Fruit fly (Drosophila melanogaster) whole organism, embryonic: ENCODE results near the gene Rbm13.
A peak's percentile ranks its signal among the peaks of the same experiment; 100 is the strongest.

Experiments used
- CG1024 ChIP-seq: fragments of 200-800 bp; sonication (Bioruptor generic); IDR thresholded peaks from 2 replicates; pipeline ENCODE4 v1.3.6; 2022; ENCODE audit warnings: missing biosample characterization, missing genetic modification characterization
- CG10321 ChIP-seq: fragments of 200-800 bp; sonication (Bioruptor generic); IDR thresholded peaks from 2 replicates; pipeline ENCODE4 v1.3.6; 2022; ENCODE audit warnings: missing biosample characterization, missing genetic modification characterization
- CG10366 ChIP-seq: fragments of 200-800 bp; sonication (Bioruptor generic); IDR thresholded peaks from 2 replicates; pipeline ENCODE4 v1.3.6; 2022; ENCODE audit warnings: missing biosample characterization, missing genetic modification characterization
- CG10654 ChIP-seq: fragments of 200-800 bp; sonication (Bioruptor generic); optimal IDR thresholded peaks from 2 replicates; lab custom pipeline; 2016; ENCODE audit warnings: missing biosample characterization, missing genetic modification characterization
- CG11723 ChIP-seq: fragments of 200-800 bp; sonication (Bioruptor generic); optimal IDR thresholded peaks from 2 replicates; lab custom pipeline; 2017; ENCODE audit warnings: missing biosample characterization, mild to moderate bottlenecking, missing genetic modification characterization
- CG14667 ChIP-seq: fragments of 200-800 bp; sonication (Bioruptor generic); IDR thresholded peaks from 2 replicates; pipeline ENCODE4 v1.3.6; 2022; ENCODE audit warnings: missing biosample characterization, missing genetic modification characterization
- CG15269 ChIP-seq: fragments of 200-800 bp; sonication (Bioruptor generic); optimal IDR thresholded peaks from 2 replicates; lab custom pipeline; 2018; ENCODE audit warnings: missing biosample characterization, mild to moderate bottlenecking, missing genetic modification characterization, moderate library complexity
- CG1529 ChIP-seq: fragments of 200-800 bp; sonication (Bioruptor generic); optimal IDR thresholded peaks from 3 replicates; lab custom pipeline; 2018; ENCODE audit warnings: missing biosample characterization, missing genetic modification characterization
- CG17328 ChIP-seq: fragments of 200-800 bp; sonication (Bioruptor generic); IDR thresholded peaks from 2 replicates; pipeline ENCODE4 v1.3.6; 2022; ENCODE audit warnings: missing biosample characterization, missing genetic modification characterization
- CG17385 ChIP-seq: fragments of 200-800 bp; sonication (Bioruptor generic); optimal IDR thresholded peaks from 3 replicates; lab custom pipeline; 2018; ENCODE audit warnings: missing biosample characterization, mild to moderate bottlenecking, missing genetic modification characterization
- CG17612 ChIP-seq: fragments of 200-800 bp; sonication (Bioruptor generic); IDR thresholded peaks from 2 replicates; pipeline ENCODE4 v1.3.6; 2022; ENCODE audit warnings: missing biosample characterization, missing genetic modification characterization
- CG30403 ChIP-seq: fragments of 200-800 bp; sonication (Bioruptor generic); optimal IDR thresholded peaks from 3 replicates; lab custom pipeline; 2016; ENCODE audit warnings: missing biosample characterization, missing genetic modification characterization
- CG31224 ChIP-seq: fragments of 200-800 bp; sonication (Bioruptor generic); IDR thresholded peaks from 2 replicates; pipeline ENCODE4 v1.3.6; 2022; ENCODE audit warnings: missing biosample characterization, missing genetic modification characterization
- CG32767 ChIP-seq: fragments of 200-800 bp; sonication (Bioruptor generic); IDR thresholded peaks from 2 replicates; pipeline ENCODE4 v1.3.6; 2022; ENCODE audit warnings: missing biosample characterization, missing genetic modification characterization
- CG33557 ChIP-seq: fragments of 200-800 bp; sonication (Bioruptor generic); optimal IDR thresholded peaks from 2 replicates; lab custom pipeline; 2019; ENCODE audit warnings: missing biosample characterization, mild to moderate bottlenecking, missing genetic modification characterization, moderate library complexity
- CG4404 ChIP-seq: fragments of 200-800 bp; sonication (Bioruptor generic); IDR thresholded peaks from 2 replicates; pipeline ENCODE4 v1.3.6; 2022; ENCODE audit warnings: missing biosample characterization, missing genetic modification characterization
- CG4707 ChIP-seq: fragments of 200-800 bp; sonication (Bioruptor generic); optimal IDR thresholded peaks from 2 replicates; lab custom pipeline; 2018; ENCODE audit warnings: missing biosample characterization, mild to moderate bottlenecking, missing genetic modification characterization, moderate library complexity
- CG6854 ChIP-seq: fragments of 200-800 bp; sonication (Bioruptor generic); optimal IDR thresholded peaks from 3 replicates; lab custom pipeline; 2017; ENCODE audit warnings: missing biosample characterization, mild to moderate bottlenecking, missing genetic modification characterization
- CG7271 ChIP-seq: fragments of 200-800 bp; sonication (Bioruptor generic); optimal IDR thresholded peaks from 2 replicates; lab custom pipeline; 2018; ENCODE audit warnings: missing biosample characterization, mild to moderate bottlenecking, missing genetic modification characterization, moderate library complexity
- CG9817 ChIP-seq: fragments of 200-800 bp; sonication (Bioruptor generic); optimal IDR thresholded peaks from 2 replicates; lab custom pipeline; 2018; ENCODE audit warnings: missing biosample characterization, mild to moderate bottlenecking, missing genetic modification characterization, moderate library complexity
- CkIIα-i1 ChIP-seq: fragments of 200-800 bp; sonication (Bioruptor generic); IDR thresholded peaks from 2 replicates; pipeline ENCODE4 v1.3.6; 2022; ENCODE audit warnings: missing biosample characterization, missing genetic modification characterization
- Dad ChIP-seq: fragments of 200-800 bp; sonication (Bioruptor generic); optimal IDR thresholded peaks from 3 replicates; lab custom pipeline; 2016; ENCODE audit warnings: missing biosample characterization, missing genetic modification characterization
- Dip2 ChIP-seq: fragments of 200-800 bp; sonication (Bioruptor generic); IDR thresholded peaks from 2 replicates; pipeline ENCODE4 v1.3.6; 2022; ENCODE audit warnings: missing biosample characterization, missing genetic modification characterization
- Doc3 ChIP-seq: fragments of 200-800 bp; sonication (Bioruptor generic); IDR thresholded peaks from 3 replicates; pipeline ENCODE4 v1.3.6; 2022; ENCODE audit warnings: missing biosample characterization, missing genetic modification characterization; ENCODE audit not compliant: partially characterized antibody
- ERR ChIP-seq: fragments of 200-800 bp; sonication (Bioruptor generic); optimal IDR thresholded peaks from 2 replicates; lab custom pipeline; 2016; ENCODE audit warnings: missing biosample characterization, missing genetic modification characterization
- HLH3B ChIP-seq: fragments of 200-800 bp; sonication (Bioruptor generic); IDR thresholded peaks from 2 replicates; pipeline ENCODE4 v1.3.6; 2022; ENCODE audit warnings: missing biosample characterization, missing genetic modification characterization
- Hmr ChIP-seq: fragments of 200-800 bp; sonication (Bioruptor generic); optimal IDR thresholded peaks from 3 replicates; lab custom pipeline; 2017; ENCODE audit warnings: mild to moderate bottlenecking, missing biosample characterization, missing genetic modification reagents, missing genetic modification characterization
- MBD-R2 ChIP-seq: fragments of 200-800 bp; sonication (Bioruptor generic); IDR thresholded peaks from 2 replicates; pipeline ENCODE4 v1.3.6; 2022; ENCODE audit warnings: missing biosample characterization, missing genetic modification characterization
- Mes4 ChIP-seq: fragments of 200-800 bp; sonication (Bioruptor generic); optimal IDR thresholded peaks from 2 replicates; lab custom pipeline; 2016; ENCODE audit warnings: missing biosample characterization, missing genetic modification characterization
- Myb ChIP-seq: fragments of 200-800 bp; sonication (Bioruptor generic); optimal IDR thresholded peaks from 2 replicates; lab custom pipeline; 2016; ENCODE audit warnings: missing biosample characterization, missing genetic modification characterization
- Neu2 ChIP-seq: fragments of 200-800 bp; sonication (Bioruptor generic); optimal IDR thresholded peaks from 3 replicates; lab custom pipeline; 2016; ENCODE audit warnings: missing biosample characterization, missing genetic modification characterization, borderline replicate concordance
- Six4 ChIP-seq: fragments of 200-800 bp; sonication (Bioruptor generic); optimal IDR thresholded peaks from 2 replicates; lab custom pipeline; 2016; ENCODE audit warnings: missing biosample characterization, missing genetic modification characterization
- Xrp1 ChIP-seq: fragments of 200-800 bp; sonication (Bioruptor generic); IDR thresholded peaks from 2 replicates; pipeline ENCODE4 v1.3.6; 2022; ENCODE audit warnings: missing biosample characterization, missing genetic modification characterization
- ac ChIP-seq: fragments of 200-800 bp; sonication (Bioruptor generic); optimal IDR thresholded peaks from 3 replicates; lab custom pipeline; 2017; ENCODE audit warnings: missing biosample characterization, mild to moderate bottlenecking, missing genetic modification characterization
- bsh ChIP-seq, 2 experiments: fragments of 200-800 bp; sonication (Bioruptor generic); optimal IDR thresholded peaks; 2 replicates each; lab custom pipeline; 2017 to 2018; ENCODE audit warnings: mild to moderate bottlenecking in 2 of 2, missing biosample characterization in 2 of 2, missing genetic modification characterization in 2 of 2, moderate library complexity in 1 of 2
- chif ChIP-seq, 2 experiments: fragments of 200-800 bp; sonication (Bioruptor generic); optimal IDR thresholded peaks; 3 replicates each; lab custom pipeline; 2016; ENCODE audit warnings: missing biosample characterization in 2 of 2, missing genetic modification characterization in 2 of 2
- chinmo ChIP-seq: fragments of 200-800 bp; sonication (Bioruptor generic); IDR thresholded peaks from 4 replicates; pipeline ENCODE4 v1.3.6; 2022; ENCODE audit warnings: missing biosample characterization, missing genetic modification characterization; ENCODE audit not compliant: partially characterized antibody
- dimm ChIP-seq: fragments of 200-800 bp; sonication (Bioruptor generic); IDR thresholded peaks from 2 replicates; pipeline ENCODE4 v1.3.6; 2022; ENCODE audit warnings: missing biosample characterization, missing genetic modification characterization
- insv ChIP-seq, 2 experiments: fragments of 200-800 bp; sonication (Bioruptor generic); optimal IDR thresholded peaks; 3 replicates each; lab custom pipeline; 2016 to 2018; ENCODE audit warnings: missing biosample characterization in 2 of 2, missing genetic modification characterization in 2 of 2
- kni ChIP-seq: fragments of 200-800 bp; sonication (Bioruptor generic); optimal IDR thresholded peaks from 3 replicates; lab custom pipeline; 2017; ENCODE audit warnings: mild to moderate bottlenecking, missing biosample characterization, missing genetic modification reagents, missing genetic modification characterization
- phol ChIP-seq: fragments of 200-800 bp; sonication (Bioruptor generic); optimal IDR thresholded peaks from 3 replicates; lab custom pipeline; 2018; ENCODE audit warnings: missing biosample characterization, mild to moderate bottlenecking, missing genetic modification characterization, moderate library complexity
- pita ChIP-seq: fragments of 200-800 bp; sonication (Bioruptor generic); optimal IDR thresholded peaks from 2 replicates; lab custom pipeline; 2017; ENCODE audit warnings: missing biosample characterization, mild to moderate bottlenecking, missing genetic modification characterization
- pum ChIP-seq: fragments of 200-800 bp; sonication (Bioruptor generic); optimal IDR thresholded peaks from 2 replicates; lab custom pipeline; 2016; ENCODE audit warnings: missing biosample characterization, missing genetic modification characterization
- salm ChIP-seq: fragments of 200-800 bp; sonication (Bioruptor generic); optimal IDR thresholded peaks from 2 replicates; lab custom pipeline; 2018; ENCODE audit warnings: missing biosample characterization, mild to moderate bottlenecking, missing genetic modification characterization
- sens-2 ChIP-seq: fragments of 200-800 bp; sonication (Bioruptor generic); IDR thresholded peaks from 2 replicates; pipeline ENCODE4 v1.3.6; 2022; ENCODE audit warnings: missing biosample characterization, missing genetic modification characterization
- seq ChIP-seq: fragments of 200-800 bp; sonication (Bioruptor generic); IDR thresholded peaks from 2 replicates; pipeline ENCODE4 v1.3.6; 2022; ENCODE audit warnings: missing biosample characterization, missing genetic modification characterization
- sob ChIP-seq: fragments of 200-800 bp; sonication (Bioruptor generic); IDR thresholded peaks from 2 replicates; pipeline ENCODE4 v1.3.6; 2022; ENCODE audit warnings: missing biosample characterization, missing genetic modification characterization
- tna ChIP-seq: fragments of 200-800 bp; sonication (Bioruptor generic); IDR thresholded peaks from 2 replicates; pipeline ENCODE4 v1.3.6; 2022; ENCODE audit warnings: missing biosample characterization, missing genetic modification characterization; ENCODE audit not compliant: partially characterized antibody
- tup ChIP-seq: fragments of 200-800 bp; sonication (Bioruptor generic); optimal IDR thresholded peaks from 2 replicates; lab custom pipeline; 2016; ENCODE audit warnings: missing biosample characterization, mild to moderate bottlenecking, missing genetic modification characterization, moderate library complexity

The Rbm13 gene

DNA sequence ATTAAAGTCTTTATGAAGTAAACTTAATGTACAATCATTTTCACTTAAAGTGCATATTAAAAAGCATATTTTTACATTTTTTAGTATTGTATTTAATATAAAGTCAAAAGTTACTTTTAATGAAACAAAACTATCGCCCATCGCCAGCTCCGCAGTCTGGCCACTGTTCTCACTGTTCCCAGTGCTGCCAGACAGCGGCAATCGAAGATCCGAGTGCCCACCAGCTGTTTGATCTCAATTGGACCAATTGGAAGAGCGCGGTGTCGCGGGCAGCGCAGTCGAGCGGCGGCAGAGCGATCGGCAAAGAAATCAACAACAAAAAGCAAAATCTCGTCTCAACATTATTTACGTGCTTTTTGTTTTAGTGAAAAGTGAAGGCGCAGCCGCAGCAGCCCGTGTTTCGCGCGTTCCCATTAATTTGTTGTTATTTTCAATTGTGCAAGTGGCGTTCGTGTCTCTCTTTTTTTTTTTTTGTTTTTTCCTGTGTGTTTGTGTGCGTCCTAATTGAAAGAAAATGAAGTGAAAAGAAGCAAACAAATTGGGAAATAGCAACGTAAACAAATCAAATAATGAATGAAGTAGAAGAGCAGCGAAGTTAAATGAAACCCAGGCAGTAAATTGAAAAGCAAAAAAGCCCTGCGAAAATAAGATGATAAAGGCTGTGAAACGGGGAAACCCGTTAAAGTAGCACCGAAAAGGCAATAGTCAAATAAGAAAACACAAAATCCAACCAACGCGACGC lies 5.5 kb downstream of the Rbm13 start, which contains the start of gene rdgA (continued):
- 0 out of 2 replicates have a peak, but pooled peaks have one; percentile 45 for TF ChIP-seq CG14667 (GFP tag; lab: Robert Waterston, UW)
- peak; percentile 9 for TF ChIP-seq phol
- peak; percentile 40 for TF ChIP-seq CG30403
- peak; percentile 23 for TF ChIP-seq CG9817 (tag; lab: Kevin White, UChicago)
- TF ChIP-seq insv (GFP tag; optimal IDR thresholded peaks at IDR 0.05; lab: Kevin White, UChicago), result peak; percentile 71 to 96
- TF ChIP-seq CG4404, result 0 out of 2 replicates have a peak, but pooled peaks have one; percentile 31
- TF ChIP-seq tna (GFP tag; lab: Robert Waterston, UW), result no peak
- TF ChIP-seq CG10654, result no peak
- no peak for TF ChIP-seq Mes4 (GFP tag; lab: Kevin White, UChicago)
- TF ChIP-seq CG33557 (GFP tag; lab: Kevin White, UChicago), result no peak
- no peak for TF ChIP-seq tup
- no peak for TF ChIP-seq Six4 (GFP tag; lab: Kevin White, UChicago)
- no peak for TF ChIP-seq chif (GFP tag; optimal IDR thresholded peaks at IDR 0.05; lab: Kevin White, UChicago)
- TF ChIP-seq dimm (GFP tag; lab: Robert Waterston, UW), result no peak
- TF ChIP-seq CG17385 (GFP tag; lab: Kevin White, UChicago), result no peak
- TF ChIP-seq CG4707, result no peak
- TF ChIP-seq seq, result no peak
- TF ChIP-seq sens-2 (GFP tag; lab: Robert Waterston, UW), result no peak
- TF ChIP-seq pita (GFP tag; lab: Kevin White, UChicago), result no peak
- 0 out of 2 replicates have a peak, but pooled peaks have one; percentile 24 for TF ChIP-seq CG31224
- no peak for TF ChIP-seq salm
- peak; percentile 41; the same call in 1 of the 2 replicates for TF ChIP-seq CG17328 (GFP tag; lab: Robert Waterston, UW)
- no peak for TF ChIP-seq CG1529 (GFP tag; lab: Kevin White, UChicago)
- no peak for TF ChIP-seq CG6854
- no peak for TF ChIP-seq Dad (GFP tag; lab: Kevin White, UChicago)
- TF ChIP-seq Xrp1 (GFP tag; lab: Robert Waterston, UW), result peak; percentile 34; the same call in 1 of the 2 replicates
- TF ChIP-seq Doc3 (GFP tag; lab: Robert Waterston, UW), result peak; percentile 32; the same call in 2 of the 3 replicates
- TF ChIP-seq chinmo, result peak; percentile 12; the same call in 1 of the 4 replicates
- TF ChIP-seq pum, result no peak
- TF ChIP-seq bsh (GFP tag; optimal IDR thresholded peaks at IDR 0.05; lab: Kevin White, UChicago), result peak in 1 of 2 experiments; percentile 28
- TF ChIP-seq CG15269 (tag; lab: Kevin White, UChicago), result peak; percentile 39
- no peak for TF ChIP-seq CG7271 (tag; lab: Kevin White, UChicago)
- TF ChIP-seq CG17612 (GFP tag; lab: Robert Waterston, UW), result no peak
- no peak for TF ChIP-seq CG10321 (GFP tag; lab: Robert Waterston, UW)
- no peak for TF ChIP-seq Dip2 (GFP tag; lab: Robert Waterston, UW)
- peak; percentile 60 for TF ChIP-seq MBD-R2 (GFP tag; lab: Robert Waterston, UW)
- TF ChIP-seq CG32767 (GFP tag; lab: Robert Waterston, UW), result no peak
- no peak for TF ChIP-seq ERR
- TF ChIP-seq sob (GFP tag; lab: Robert Waterston, UW), result peak; percentile 63
- TF ChIP-seq HLH3B (GFP tag; lab: Robert Waterston, UW), result peak; percentile 50; the same call in 1 of the 2 replicates
- no peak for TF ChIP-seq Neu2 (GFP tag; lab: Kevin White, UChicago)
- no peak for TF ChIP-seq CkIIα-i1 (GFP tag; lab: Robert Waterston, UW)
- no peak for TF ChIP-seq kni
- TF ChIP-seq CG10366 (GFP tag; lab: Robert Waterston, UW), result peak; percentile 57
- no peak for TF ChIP-seq ac
- 0 out of 2 replicates have a peak, but pooled peaks have one; percentile 32 for TF ChIP-seq CG1024 (GFP tag; lab: Robert Waterston, UW)
- TF ChIP-seq CG11723 (GFP tag; lab: Kevin White, UChicago), result no peak
- no peak for TF ChIP-seq Myb (GFP tag; lab: Kevin White, UChicago)
- peak; percentile 21 for TF ChIP-seq Hmr (GFP tag; lab: Kevin White, UChicago)
